Worm (Caenorhabditis elegans) whole organism, L4/young adult: Measurements from ENCODE around the gene T28A11.4.

Experiments used
- W03F9.2 ChIP-seq: fragments of 150-350 bp; optimal IDR thresholded peaks from 2 replicates; lab custom pipeline; 2014; ENCODE audit warnings: missing biosample characterization, missing genetic modification characterization
- dao-5 ChIP-seq: sonication (generic microtip); optimal IDR thresholded peaks from 2 replicates; lab custom pipeline; 2016; ENCODE audit warnings: missing genotype, missing genetic modification characterization, moderate library complexity, missing compliant biosample characterization
- him-1 ChIP-seq: sonication (generic microtip); optimal IDR thresholded peaks from 2 replicates; lab custom pipeline; 2016; ENCODE audit warnings: missing genotype, missing genetic modification reagents, missing genetic modification characterization, missing compliant biosample characterization

- no peak for TF ChIP-seq W03F9.2 (tag; lab: Kevin White, UChicago)
- no peak for TF ChIP-seq him-1 (tag; lab: Kevin White, UChicago)
- no peak for TF ChIP-seq dao-5 (tag; lab: Kevin White, UChicago)
Observed at ce11 chrV:3273156-3273555, 694 bp upstream of the T28A11.4 start, which contains the start of gene T28A11.20.
